Worm (Caenorhabditis elegans): ENCODE results near the gene Y55F3AM.21.

Y55F3AM.21 gene

ce11 chrIV:1075484-1075883, 24.0 kb upstream of the Y55F3AM.21 start:
- TF ChIP-seq nhr-25 (tag; optimal IDR thresholded peaks at IDR 0.05; ENCODE audit: borderline replicate concordance, insufficient read depth) (no peak), pqm-1 (tag; optimal IDR thresholded peaks at IDR 0.05) (peak; percentile 76), daf-16 (GFP tag; optimal IDR thresholded peaks at IDR 0.05) (no peak), daf-16 (tag; optimal IDR thresholded peaks at IDR 0.05) (peak; percentile 17), lir-3 (tag; optimal IDR thresholded peaks at IDR 0.05) (no peak), nhr-6 (tag; optimal IDR thresholded peaks at IDR 0.05) (peak; percentile 53), Y75B8A.6 (GFP tag; IDR thresholded peaks at IDR 0.05) (no peak), jun-1 (tag; optimal IDR thresholded peaks at IDR 0.05) (no peak), nhr-28 (tag; optimal IDR thresholded peaks at IDR 0.05) (peak; percentile 71), dve-1 (tag; optimal IDR thresholded peaks at IDR 0.05; ENCODE audit: insufficient read depth) (peak; percentile 12), R02D3.7 (tag; optimal IDR thresholded peaks at IDR 0.05) (no peak), php-3 (GFP tag; IDR thresholded peaks at IDR 0.05) (peak; percentile 40; the same call in 1 of the 2 replicates), ceh-44 (GFP tag; IDR thresholded peaks at IDR 0.05) (no peak), rbr-2 (tag; optimal IDR thresholded peaks at IDR 0.05) (no peak), Y48G9A.11 (GFP tag; IDR thresholded peaks at IDR 0.05) (no peak), Y105C5A.15 (GFP tag; IDR thresholded peaks at IDR 0.05) (no peak), ctbp-1 (GFP tag; IDR thresholded peaks at IDR 0.05) (no peak), nhr-10 (tag; optimal IDR thresholded peaks at IDR 0.05) (no peak), hlh-11 (tag; optimal IDR thresholded peaks at IDR 0.05) (peak; percentile 10), nhr-77 (tag; optimal IDR thresholded peaks at IDR 0.05) (peak; percentile 65)

- no peak for TF ChIP-seq F49E8.2 (tag; optimal IDR thresholded peaks at IDR 0.05; ENCODE audit: borderline replicate concordance)
- no peak for TF ChIP-seq dpl-1 (GFP tag; optimal IDR thresholded peaks at IDR 0.05)
- TF ChIP-seq gei-8 (GFP tag; optimal IDR thresholded peaks at IDR 0.05), result no peak
- no peak for TF ChIP-seq zag-1 (tag; optimal IDR thresholded peaks at IDR 0.05)
- TF ChIP-seq daf-16 (GFP tag; optimal IDR thresholded peaks at IDR 0.05), result no peak
- no peak for TF ChIP-seq daf-16 (tag; optimal IDR thresholded peaks at IDR 0.05)
- no peak for TF ChIP-seq lin-38 (GFP tag; IDR thresholded peaks at IDR 0.05)
- TF ChIP-seq ceh-20 (GFP tag; IDR thresholded peaks at IDR 0.05), result no peak
- TF ChIP-seq egl-43 (GFP tag; IDR thresholded peaks at IDR 0.05), result no peak
- no peak for TF ChIP-seq nhr-41 (GFP tag; IDR thresholded peaks at IDR 0.05)
- no peak for TF ChIP-seq arid-1 (GFP tag; conservative IDR thresholded peaks at IDR 0.05)
- no peak for TF ChIP-seq sdz-12 (GFP tag; optimal IDR thresholded peaks at IDR 0.05)
- no peak for TF ChIP-seq ces-1 (GFP tag; optimal IDR thresholded peaks at IDR 0.05)
- TF ChIP-seq F44E2.7 (GFP tag; IDR thresholded peaks at IDR 0.05), result no peak
- no peak for TF ChIP-seq ztf-11 (tag; optimal IDR thresholded peaks at IDR 0.05)
- TF ChIP-seq fkh-10 (GFP tag; optimal IDR thresholded peaks at IDR 0.05), result no peak
- no peak for TF ChIP-seq hlh-30 (tag; optimal IDR thresholded peaks at IDR 0.05; ENCODE audit: insufficient read depth)
- TF ChIP-seq F26F4.8 (GFP tag; conservative IDR thresholded peaks at IDR 0.05), result no peak
- TF ChIP-seq lir-3 (tag; optimal IDR thresholded peaks at IDR 0.05), result no peak
- TF ChIP-seq lim-7 (GFP tag; IDR thresholded peaks at IDR 0.05), result no peak
- TF ChIP-seq saeg-2 (GFP tag; IDR thresholded peaks at IDR 0.05), result no peak
Observed at ce11 chrIV:1074069-1074468, 22.6 kb upstream of the Y55F3AM.21 start.

DNA sequence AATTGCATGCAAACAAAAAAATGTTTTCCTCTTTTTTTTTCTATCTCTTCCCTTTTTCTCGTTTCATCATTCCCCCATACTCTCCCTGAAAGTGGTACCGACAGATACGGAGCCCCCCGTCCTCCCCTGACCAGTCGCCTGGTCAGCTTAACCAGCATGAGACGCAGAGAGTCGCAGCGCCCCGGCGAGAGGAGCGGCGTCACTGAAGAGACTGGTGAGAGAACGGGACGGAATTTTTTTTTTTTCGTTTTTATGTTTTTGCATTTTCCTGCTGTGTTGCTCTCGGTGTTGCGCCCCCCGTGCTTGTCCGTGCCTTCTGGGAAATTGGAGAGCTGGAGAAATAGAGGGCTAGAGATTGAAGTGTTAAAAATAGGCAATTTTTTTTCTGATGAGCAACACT, 18.9 kb upstream of the Y55F3AM.21 start:
- TF ChIP-seq lin-38 (GFP tag; IDR thresholded peaks at IDR 0.05) (peak; percentile 54), lir-3 (tag; optimal IDR thresholded peaks at IDR 0.05) (no peak), ama-1 (optimal IDR thresholded peaks at IDR 0.05) (no peak), tag-97 (GFP tag; IDR thresholded peaks at IDR 0.05) (no peak), fos-1 (tag; optimal IDR thresholded peaks at IDR 0.05) (no peak), daf-8 (GFP tag; IDR thresholded peaks at IDR 0.05) (no peak), lin-39 (tag; optimal IDR thresholded peaks at IDR 0.05) (no peak), ctbp-1 (GFP tag; IDR thresholded peaks at IDR 0.05) (peak; percentile 86), Y105C5A.15 (GFP tag; IDR thresholded peaks at IDR 0.05) (no peak), ceh-32 (tag; optimal IDR thresholded peaks at IDR 0.05; ENCODE audit: poor library complexity) (peak; percentile 1), hlh-30 (tag; optimal IDR thresholded peaks at IDR 0.05; ENCODE audit: insufficient read depth) (peak; percentile 94), hlh-11 (tag; optimal IDR thresholded peaks at IDR 0.05) (peak; percentile 99), dmd-8 (GFP tag; IDR thresholded peaks at IDR 0.05) (no peak), F10B5.3 (tag; optimal IDR thresholded peaks at IDR 0.05) (peak; percentile 46), F26F4.8 (GFP tag; conservative IDR thresholded peaks at IDR 0.05) (no peak), unc-62 (GFP tag; optimal IDR thresholded peaks at IDR 0.05 in 1 of 2) (peak in 1 of 2 experiments; percentile 51), unc-62 (tag; optimal IDR thresholded peaks at IDR 0.05) (no peak), ceh-28 (tag; optimal IDR thresholded peaks at IDR 0.05) (no peak), zip-11 (GFP tag; IDR thresholded peaks at IDR 0.05) (no peak), ceh-82 (tag; optimal IDR thresholded peaks at IDR 0.05) (no peak)

Measured in whole organism, L4 larva.